Fruit fly (Drosophila melanogaster) whole organism, embryonic: Measurements from ENCODE around the gene CG13258.
A peak's percentile ranks its signal among the peaks of the same experiment; 100 is the strongest.

Experiments
- Atf6 ChIP-seq: fragments of 200-800 bp; sonication (Bioruptor generic); IDR thresholded peaks from 2 replicates; pipeline ENCODE4 v1.3.6; 2022; ENCODE audit warnings: missing biosample characterization, missing genetic modification characterization
- BEAF-32 ChIP-seq: fragments of 200-800 bp; sonication (Bioruptor generic); optimal IDR thresholded peaks from 3 replicates; lab custom pipeline; 2017; ENCODE audit warnings: missing biosample characterization, missing genetic modification characterization, mild to moderate bottlenecking, moderate library complexity, missing genetic modification reagents
- CG1024 ChIP-seq: fragments of 200-800 bp; sonication (Bioruptor generic); IDR thresholded peaks from 2 replicates; pipeline ENCODE4 v1.3.6; 2022; ENCODE audit warnings: missing biosample characterization, missing genetic modification characterization
- CG10462 ChIP-seq: fragments of 200-800 bp; sonication (Bioruptor generic); optimal IDR thresholded peaks from 2 replicates; lab custom pipeline; 2016; ENCODE audit warnings: missing biosample characterization, missing genetic modification characterization
- CG11093 ChIP-seq: fragments of 200-800 bp; sonication (Bioruptor generic); IDR thresholded peaks from 3 replicates; pipeline ENCODE4 v1.3.6; 2022; ENCODE audit warnings: missing biosample characterization, missing genetic modification characterization
- CG12236 ChIP-seq: fragments of 200-800 bp; sonication (Bioruptor generic); optimal IDR thresholded peaks from 2 replicates; lab custom pipeline; 2016; ENCODE audit warnings: missing biosample characterization, missing genetic modification characterization
- CG12391 ChIP-seq: fragments of 200-800 bp; sonication (Bioruptor generic); optimal IDR thresholded peaks from 3 replicates; lab custom pipeline; 2018; ENCODE audit warnings: missing biosample characterization, mild to moderate bottlenecking, missing genetic modification characterization, moderate library complexity
- CG12659 ChIP-seq: fragments of 200-800 bp; sonication (Bioruptor generic); optimal IDR thresholded peaks from 3 replicates; lab custom pipeline; 2017; ENCODE audit warnings: mild to moderate bottlenecking, missing biosample characterization, missing genetic modification reagents, missing genetic modification characterization
- CG12769 ChIP-seq: fragments of 200-800 bp; sonication (Bioruptor generic); optimal IDR thresholded peaks from 2 replicates; lab custom pipeline; 2019; ENCODE audit warnings: missing biosample characterization, mild to moderate bottlenecking, missing genetic modification characterization, moderate library complexity
- CG15601 ChIP-seq: fragments of 200-800 bp; sonication (Bioruptor generic); optimal IDR thresholded peaks from 3 replicates; lab custom pipeline; 2019; ENCODE audit warnings: missing biosample characterization, mild to moderate bottlenecking, missing genetic modification characterization, moderate library complexity
- CG16815 ChIP-seq: fragments of 200-800 bp; sonication (Bioruptor generic); optimal IDR thresholded peaks from 3 replicates; lab custom pipeline; 2017; ENCODE audit warnings: missing biosample characterization, mild to moderate bottlenecking, missing genetic modification characterization
- CG17361 ChIP-seq: fragments of 200-800 bp; sonication (Bioruptor generic); IDR thresholded peaks from 3 replicates; pipeline ENCODE4 v1.3.6; 2022; ENCODE audit warnings: missing biosample characterization, missing genetic modification characterization
- CG18599 ChIP-seq: fragments of 200-800 bp; sonication (Bioruptor generic); optimal IDR thresholded peaks from 3 replicates; lab custom pipeline; 2017; ENCODE audit warnings: missing biosample characterization, missing genetic modification characterization, mild to moderate bottlenecking, moderate library complexity, missing genetic modification reagents
- CG4360 ChIP-seq: fragments of 200-800 bp; sonication (Bioruptor generic); IDR thresholded peaks from 2 replicates; pipeline ENCODE4 v1.3.6; 2022; ENCODE audit warnings: missing biosample characterization, missing genetic modification characterization
- CG43689 ChIP-seq: fragments of 200-800 bp; sonication (Bioruptor generic); IDR thresholded peaks from 2 replicates; pipeline ENCODE4 v1.3.6; 2022; ENCODE audit warnings: missing biosample characterization, missing genetic modification characterization
- CG4617 ChIP-seq: fragments of 200-800 bp; sonication (Bioruptor generic); optimal IDR thresholded peaks from 3 replicates; lab custom pipeline; 2016; ENCODE audit warnings: missing biosample characterization, missing genetic modification characterization, borderline replicate concordance
- CG4854 ChIP-seq: fragments of 200-800 bp; sonication (Bioruptor generic); optimal IDR thresholded peaks from 2 replicates; lab custom pipeline; 2016; ENCODE audit warnings: missing biosample characterization, missing genetic modification characterization, inconsistent platforms
- CG5180 ChIP-seq: fragments of 200-800 bp; sonication (Bioruptor generic); optimal IDR thresholded peaks from 3 replicates; lab custom pipeline; 2017; ENCODE audit warnings: missing biosample characterization, missing genetic modification characterization, mild to moderate bottlenecking, moderate library complexity, missing genetic modification reagents
- CG7271 ChIP-seq: fragments of 200-800 bp; sonication (Bioruptor generic); optimal IDR thresholded peaks from 2 replicates; lab custom pipeline; 2018; ENCODE audit warnings: missing biosample characterization, mild to moderate bottlenecking, missing genetic modification characterization, moderate library complexity
- CG9876 ChIP-seq: fragments of 200-800 bp; sonication (Bioruptor generic); optimal IDR thresholded peaks from 2 replicates; lab custom pipeline; 2016; ENCODE audit warnings: missing biosample characterization, missing genetic modification characterization
- CoRest ChIP-seq: fragments of 200-800 bp; sonication (Bioruptor generic); optimal IDR thresholded peaks from 3 replicates; lab custom pipeline; 2018; ENCODE audit warnings: missing biosample characterization, mild to moderate bottlenecking, missing genetic modification characterization, moderate library complexity
- D19A ChIP-seq: fragments of 200-800 bp; optimal IDR thresholded peaks from 3 replicates; lab custom pipeline; 2019; ENCODE audit warnings: missing biosample characterization, mild to moderate bottlenecking, missing genetic modification characterization, moderate library complexity
- Dbx ChIP-seq: fragments of 200-800 bp; sonication (Bioruptor generic); IDR thresholded peaks from 3 replicates; pipeline ENCODE4 v1.3.6; 2022; ENCODE audit warnings: missing biosample characterization, missing genetic modification characterization
- Dfd ChIP-seq, 2 experiments: fragments of >200 bp; optimal IDR thresholded peaks; 2 replicates each; lab custom pipeline; 2017; ENCODE audit warnings: missing biosample characterization in 2 of 2, missing genetic modification characterization in 2 of 2
- Dip2 ChIP-seq: fragments of 200-800 bp; sonication (Bioruptor generic); IDR thresholded peaks from 2 replicates; pipeline ENCODE4 v1.3.6; 2022; ENCODE audit warnings: missing biosample characterization, missing genetic modification characterization
- HLH4C ChIP-seq: fragments of 200-800 bp; sonication (Bioruptor generic); IDR thresholded peaks from 3 replicates; pipeline ENCODE4 v1.3.6; 2022; ENCODE audit warnings: missing biosample characterization, missing genetic modification characterization; ENCODE audit not compliant: partially characterized antibody
- HLH54F ChIP-seq: fragments of 200-800 bp; sonication (Bioruptor generic); optimal IDR thresholded peaks from 3 replicates; lab custom pipeline; 2016; ENCODE audit warnings: missing biosample characterization, missing genetic modification characterization
- Med ChIP-seq: fragments of 200-800 bp; sonication (Bioruptor generic); peaks from one replicate; lab custom pipeline; 2016; ENCODE audit warnings: missing biosample characterization, missing genetic modification characterization, mild to moderate bottlenecking, inconsistent platforms, moderate library complexity
- Nf-YA ChIP-seq: fragments of 200-800 bp; sonication (Bioruptor generic); IDR thresholded peaks from 2 replicates; pipeline ENCODE4 v1.3.6; 2022; ENCODE audit warnings: missing biosample characterization, missing genetic modification characterization
- Rx ChIP-seq: fragments of 200-800 bp; sonication (Bioruptor generic); IDR thresholded peaks from 2 replicates; pipeline ENCODE4 v1.3.6; 2022; ENCODE audit warnings: missing biosample characterization, missing genetic modification characterization
- Side ChIP-seq: fragments of 200-800 bp; sonication (Bioruptor generic); optimal IDR thresholded peaks from 2 replicates; lab custom pipeline; 2016; ENCODE audit warnings: missing biosample characterization, missing genetic modification characterization
- bsh ChIP-seq, 2 experiments: fragments of 200-800 bp; sonication (Bioruptor generic); optimal IDR thresholded peaks; 2 replicates each; lab custom pipeline; 2017 to 2018; ENCODE audit warnings: mild to moderate bottlenecking in 2 of 2, missing biosample characterization in 2 of 2, missing genetic modification characterization in 2 of 2, moderate library complexity in 1 of 2
- fu2 ChIP-seq: fragments of 200-800 bp; sonication (Bioruptor generic); optimal IDR thresholded peaks from 2 replicates; lab custom pipeline; 2016; ENCODE audit warnings: missing biosample characterization, missing genetic modification characterization
- gcm ChIP-seq: fragments of 200-800 bp; sonication (Bioruptor generic); optimal IDR thresholded peaks from 2 replicates; lab custom pipeline; 2019; ENCODE audit warnings: missing biosample characterization, mild to moderate bottlenecking, missing genetic modification characterization, moderate library complexity
- gem ChIP-seq: fragments of 200-800 bp; sonication (Bioruptor generic); optimal IDR thresholded peaks from 2 replicates; lab custom pipeline; 2019; ENCODE audit warnings: missing biosample characterization, mild to moderate bottlenecking, missing genetic modification characterization, moderate library complexity
- grn ChIP-seq: fragments of 200-800 bp; sonication (Bioruptor generic); optimal IDR thresholded peaks from 3 replicates; lab custom pipeline; 2017; ENCODE audit warnings: missing biosample characterization, missing genetic modification characterization
- her ChIP-seq: fragments of 200-800 bp; sonication (Bioruptor generic); optimal IDR thresholded peaks from 2 replicates; lab custom pipeline; 2016; ENCODE audit warnings: missing biosample characterization, missing genetic modification characterization
- inv ChIP-seq: fragments of 200-800 bp; sonication (Bioruptor generic); IDR thresholded peaks from 2 replicates; pipeline ENCODE4 v1.3.6; 2022; ENCODE audit warnings: missing biosample characterization, missing genetic modification characterization; ENCODE audit not compliant: partially characterized antibody
- jigr1 ChIP-seq: fragments of 200-800 bp; sonication (Bioruptor generic); IDR thresholded peaks from 3 replicates; pipeline ENCODE4 v1.3.6; 2022; ENCODE audit warnings: missing biosample characterization, missing genetic modification characterization
- kni ChIP-seq: fragments of 200-800 bp; sonication (Bioruptor generic); optimal IDR thresholded peaks from 3 replicates; lab custom pipeline; 2017; ENCODE audit warnings: mild to moderate bottlenecking, missing biosample characterization, missing genetic modification reagents, missing genetic modification characterization
- lbe ChIP-seq: fragments of 200-800 bp; sonication (Bioruptor generic); optimal IDR thresholded peaks from 2 replicates; lab custom pipeline; 2016; ENCODE audit warnings: missing biosample characterization, mild to moderate bottlenecking, missing genetic modification characterization
- mld ChIP-seq: fragments of 200-800 bp; sonication (Bioruptor generic); IDR thresholded peaks from 3 replicates; pipeline ENCODE4 v1.3.6; 2022; ENCODE audit warnings: missing biosample characterization, missing genetic modification characterization; ENCODE audit not compliant: partially characterized antibody
- pho ChIP-seq: fragments of 200-800 bp; sonication (Bioruptor generic); optimal IDR thresholded peaks from 2 replicates; lab custom pipeline; 2016; ENCODE audit warnings: missing biosample characterization, missing genetic modification characterization
- pum ChIP-seq: fragments of 200-800 bp; sonication (Bioruptor generic); optimal IDR thresholded peaks from 2 replicates; lab custom pipeline; 2016; ENCODE audit warnings: missing biosample characterization, missing genetic modification characterization
- run ChIP-seq: fragments of 200-800 bp; sonication (Bioruptor generic); optimal IDR thresholded peaks from 3 replicates; lab custom pipeline; 2018; ENCODE audit warnings: missing biosample characterization, mild to moderate bottlenecking, missing genetic modification characterization
- sens ChIP-seq: fragments of 200-800 bp; sonication (Bioruptor generic); peaks from one replicate; lab custom pipeline; 2016; ENCODE audit warnings: missing biosample characterization, missing genetic modification characterization
- shn ChIP-seq: fragments of 200-800 bp; sonication (Bioruptor generic); optimal IDR thresholded peaks from 3 replicates; lab custom pipeline; 2016; ENCODE audit warnings: missing biosample characterization, missing genetic modification characterization
- slp2 ChIP-seq: fragments of 200-800 bp; sonication (Bioruptor generic); optimal IDR thresholded peaks from 2 replicates; lab custom pipeline; 2016; ENCODE audit warnings: missing biosample characterization, missing genetic modification characterization
- sob ChIP-seq: fragments of 200-800 bp; sonication (Bioruptor generic); IDR thresholded peaks from 2 replicates; pipeline ENCODE4 v1.3.6; 2022; ENCODE audit warnings: missing biosample characterization, missing genetic modification characterization
- twi ChIP-seq: fragments of 200-800 bp; optimal IDR thresholded peaks from 2 replicates; lab custom pipeline; 2019; ENCODE audit warnings: missing biosample characterization, mild to moderate bottlenecking, missing genetic modification characterization, moderate library complexity
- z ChIP-seq: fragments of 200-800 bp; sonication (Bioruptor generic); IDR thresholded peaks from 3 replicates; pipeline ENCODE4 v1.3.6; 2022; ENCODE audit warnings: missing biosample characterization, missing genetic modification characterization

CG13258 gene

DNA sequence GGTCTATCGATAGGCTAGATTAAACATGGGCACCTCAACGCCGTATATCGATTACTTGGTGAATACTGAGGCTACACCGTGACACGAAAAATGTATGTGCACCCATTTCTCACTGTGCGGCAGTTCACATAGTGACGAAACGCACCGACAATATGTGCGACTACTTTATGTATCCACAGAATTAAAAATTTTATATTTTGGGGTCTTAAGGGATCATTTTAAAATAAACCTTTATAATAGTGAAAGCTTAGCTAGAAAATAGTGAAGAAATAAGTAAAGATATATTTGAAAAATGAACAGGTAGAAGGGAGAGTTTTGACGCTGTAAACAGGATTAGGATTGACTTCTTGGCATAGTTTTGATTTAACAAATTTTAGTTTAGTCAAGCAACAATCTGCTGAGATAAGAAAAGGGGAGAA lies 36.3 kb upstream of the CG13258 start, which contains the start of gene mRpL4 (continued):
- TF ChIP-seq CG15601 (tag; lab: Kevin White, UChicago) = peak; percentile 32
- TF ChIP-seq CG18599 (GFP tag; lab: Kevin White, UChicago) = no peak
- TF ChIP-seq CG43689 (GFP tag; lab: Robert Waterston, UW) = no peak
- TF ChIP-seq z (GFP tag; lab: Robert Waterston, UW) = no peak
- peak; percentile 66 for TF ChIP-seq her (GFP tag; lab: Kevin White, UChicago)
- no peak for TF ChIP-seq lbe
- peak; percentile 89 for TF ChIP-seq CG4617 (GFP tag; lab: Kevin White, UChicago)
- TF ChIP-seq CG5180 (GFP tag; lab: Kevin White, UChicago) = no peak
- peak; percentile 97 for TF ChIP-seq HLH4C (GFP tag; lab: Robert Waterston, UW)
- peak; percentile 75 for TF ChIP-seq pho (GFP tag; lab: Kevin White, UChicago)
- TF ChIP-seq sens (GFP tag; lab: Kevin White, UChicago) = peak; percentile 96
- peak; percentile 74 for TF ChIP-seq CG9876 (GFP tag; lab: Kevin White, UChicago)
- peak; percentile 41 for TF ChIP-seq CG4854 (GFP tag; lab: Kevin White, UChicago)
- peak; percentile 84 for TF ChIP-seq sob (GFP tag; lab: Robert Waterston, UW)
- peak; percentile 52 for TF ChIP-seq CG10462
- peak; percentile 2 for TF ChIP-seq CG12236
- peak; percentile 56 for TF ChIP-seq CoRest
- TF ChIP-seq CG12391 (tag; lab: Kevin White, UChicago) = peak; percentile 72
- peak; percentile 61 for TF ChIP-seq Side (GFP tag; lab: Kevin White, UChicago)
- peak; percentile 76 for TF ChIP-seq shn
- TF ChIP-seq CG12659 (GFP tag; lab: Kevin White, UChicago) = peak; percentile 80
- TF ChIP-seq run (tag; lab: Kevin White, UChicago) = no peak
- no peak for TF ChIP-seq Nf-YA (GFP tag; lab: Robert Waterston, UW)
- TF ChIP-seq CG12769 (tag; lab: Kevin White, UChicago) = peak; percentile 56
- TF ChIP-seq fu2 = peak; percentile 70
- TF ChIP-seq CG17361 (GFP tag; lab: Robert Waterston, UW) = peak; percentile 69; the same call in 2 of the 3 replicates
- TF ChIP-seq CG16815 = peak; percentile 42
- TF ChIP-seq slp2 = peak; percentile 72
- peak; percentile 98 for TF ChIP-seq mld (GFP tag; lab: Robert Waterston, UW)
- no peak for TF ChIP-seq gcm (GFP tag; lab: Kevin White, UChicago)
- TF ChIP-seq Dbx (GFP tag; lab: Robert Waterston, UW) = peak; percentile 66; the same call in 1 of the 3 replicates
- TF ChIP-seq pum (GFP tag; lab: Kevin White, UChicago) = peak; percentile 85
- peak; percentile 2 for TF ChIP-seq grn (GFP tag; lab: Kevin White, UChicago)
- TF ChIP-seq CG1024 = no peak
- TF ChIP-seq twi (tag; lab: Kevin White, UChicago) = peak; percentile 25
- peak; percentile 42; the same call in 1 of the 2 replicates for TF ChIP-seq Atf6 (GFP tag; lab: Robert Waterston, UW)
- peak; percentile 94 for TF ChIP-seq BEAF-32 (GFP tag; lab: Kevin White, UChicago)
- TF ChIP-seq Med (GFP tag; lab: Kevin White, UChicago) = no peak
- peak; percentile 66 for TF ChIP-seq Rx (GFP tag; lab: Robert Waterston, UW)
- TF ChIP-seq inv (GFP tag; lab: Robert Waterston, UW) = peak; percentile 98
- no peak for TF ChIP-seq CG7271 (tag; lab: Kevin White, UChicago)
- peak; percentile 82 for TF ChIP-seq HLH54F (GFP tag; lab: Kevin White, UChicago)
- TF ChIP-seq jigr1 = no peak
- no peak; the same call in 1 of the 2 replicates for TF ChIP-seq CG4360
- no peak for TF ChIP-seq Dip2
- peak in 1 of 2 experiments; percentile 64 for TF ChIP-seq bsh (GFP tag; optimal IDR thresholded peaks at IDR 0.05; lab: Kevin White, UChicago)
- peak; percentile 18; the same call in 1 of the 3 replicates for TF ChIP-seq CG11093 (GFP tag; lab: Robert Waterston, UW)
- TF ChIP-seq kni (GFP tag; lab: Kevin White, UChicago) = peak; percentile 24
- TF ChIP-seq gem = peak; percentile 71
- TF ChIP-seq Dfd (GFP tag; optimal IDR thresholded peaks at IDR 0.05; lab: Kevin White, UChicago) = no peak
- peak; percentile 37 for TF ChIP-seq D19A
